Fruit fly (Drosophila melanogaster) whole organism, embryonic: ENCODE measurements around the gene CG8326.

ENCODE experiments used
- ATbp ChIP-seq: fragments of 200-800 bp; sonication (Bioruptor generic); optimal IDR thresholded peaks from 2 replicates; lab custom pipeline; 2017; ENCODE audit warnings: missing biosample characterization, mild to moderate bottlenecking, missing genetic modification characterization, missing genetic modification reagents
- Bgb ChIP-seq: fragments of 200-800 bp; sonication (Bioruptor generic); IDR thresholded peaks from 2 replicates; pipeline ENCODE4 v1.3.6; 2022; ENCODE audit warnings: missing biosample characterization, missing genetic modification characterization; ENCODE audit not compliant: partially characterized antibody
- Blimp-1 ChIP-seq: fragments of 200-800 bp; sonication (Bioruptor generic); optimal IDR thresholded peaks from 3 replicates; lab custom pipeline; 2018; ENCODE audit warnings: missing biosample characterization, missing genetic modification characterization, mild to moderate bottlenecking, moderate library complexity, missing genetic modification reagents
- C15 ChIP-seq: fragments of 200-800 bp; sonication (Bioruptor generic); IDR thresholded peaks from 3 replicates; pipeline ENCODE4 v1.3.6; 2022; ENCODE audit warnings: missing biosample characterization, missing genetic modification characterization
- CG10209 ChIP-seq: fragments of 200-800 bp; sonication (Bioruptor generic); optimal IDR thresholded peaks from 3 replicates; lab custom pipeline; 2017; ENCODE audit warnings: missing biosample characterization, mild to moderate bottlenecking, missing genetic modification characterization, missing genetic modification reagents
- CG13287 ChIP-seq: fragments of 200-800 bp; sonication (Bioruptor generic); IDR thresholded peaks from 2 replicates; pipeline ENCODE4 v1.3.6; 2022; ENCODE audit warnings: missing biosample characterization, missing genetic modification characterization; ENCODE audit not compliant: partially characterized antibody
- CG14014 ChIP-seq: fragments of 200-800 bp; sonication (Bioruptor generic); IDR thresholded peaks from 2 replicates; pipeline ENCODE4 v1.3.6; 2022; ENCODE audit warnings: missing biosample characterization, missing genetic modification characterization
- CG1602 ChIP-seq: fragments of 200-800 bp; sonication (Bioruptor generic); optimal IDR thresholded peaks from 3 replicates; lab custom pipeline; 2016; ENCODE audit warnings: missing biosample characterization, missing genetic modification characterization
- CG18619 ChIP-seq: fragments of 200-800 bp; sonication (Bioruptor generic); optimal IDR thresholded peaks from 3 replicates; lab custom pipeline; 2017; ENCODE audit warnings: missing biosample characterization, mild to moderate bottlenecking, missing genetic modification characterization
- CG2712 ChIP-seq: fragments of 200-800 bp; optimal IDR thresholded peaks from 3 replicates; lab custom pipeline; 2019; ENCODE audit warnings: missing biosample characterization, mild to moderate bottlenecking, missing genetic modification characterization, moderate library complexity
- CG4617 ChIP-seq: fragments of 200-800 bp; sonication (Bioruptor generic); optimal IDR thresholded peaks from 3 replicates; lab custom pipeline; 2016; ENCODE audit warnings: missing biosample characterization, missing genetic modification characterization, borderline replicate concordance
- CG7556 ChIP-seq: fragments of 200-800 bp; sonication (Bioruptor generic); optimal IDR thresholded peaks from 2 replicates; lab custom pipeline; 2017; ENCODE audit warnings: missing biosample characterization, mild to moderate bottlenecking, missing genetic modification characterization
- CG7987 ChIP-seq: fragments of 200-800 bp; sonication (Bioruptor generic); optimal IDR thresholded peaks from 2 replicates; lab custom pipeline; 2018; ENCODE audit warnings: missing biosample characterization, mild to moderate bottlenecking, missing genetic modification characterization, moderate library complexity
- CG8944 ChIP-seq: fragments of 200-800 bp; sonication (Bioruptor generic); optimal IDR thresholded peaks from 3 replicates; lab custom pipeline; 2016; ENCODE audit warnings: missing biosample characterization, missing genetic modification characterization
- CG9932 ChIP-seq: fragments of 200-800 bp; sonication (Bioruptor generic); IDR thresholded peaks from 2 replicates; pipeline ENCODE4 v1.3.6; 2022; ENCODE audit warnings: missing biosample characterization, missing genetic modification characterization
- D19A ChIP-seq: fragments of 200-800 bp; optimal IDR thresholded peaks from 3 replicates; lab custom pipeline; 2019; ENCODE audit warnings: missing biosample characterization, mild to moderate bottlenecking, missing genetic modification characterization, moderate library complexity
- Dip3 ChIP-seq: fragments of 200-800 bp; sonication (Bioruptor generic); optimal IDR thresholded peaks from 3 replicates; lab custom pipeline; 2016; ENCODE audit warnings: missing biosample characterization, missing genetic modification characterization
- Doc2 ChIP-seq: fragments of 200-800 bp; sonication (Bioruptor generic); IDR thresholded peaks from 2 replicates; pipeline ENCODE4 v1.3.6; 2022; ENCODE audit warnings: missing biosample characterization, missing genetic modification characterization
- Dref ChIP-seq: fragments of 200-800 bp; sonication (Bioruptor generic); IDR thresholded peaks from 2 replicates; pipeline ENCODE4 v1.3.6; 2022; ENCODE audit warnings: missing biosample characterization, missing genetic modification characterization
- Fer1 ChIP-seq: fragments of 200-800 bp; sonication (Bioruptor generic); optimal IDR thresholded peaks from 2 replicates; lab custom pipeline; 2017; ENCODE audit warnings: missing biosample characterization, mild to moderate bottlenecking, missing genetic modification characterization
- Hmx ChIP-seq: fragments of 200-800 bp; sonication (Bioruptor generic); optimal IDR thresholded peaks from 2 replicates; lab custom pipeline; 2016; ENCODE audit warnings: missing biosample characterization, missing genetic modification characterization
- Lim3 ChIP-seq: fragments of 200-800 bp; sonication (Bioruptor generic); IDR thresholded peaks from 2 replicates; pipeline ENCODE4 v1.3.6; 2022; ENCODE audit warnings: missing biosample characterization, missing genetic modification characterization
- Sox100B ChIP-seq: fragments of 200-800 bp; sonication (Bioruptor generic); optimal IDR thresholded peaks from 3 replicates; lab custom pipeline; 2018; ENCODE audit warnings: missing biosample characterization, mild to moderate bottlenecking, missing genetic modification characterization
- ara ChIP-seq: fragments of 200-800 bp; sonication (Bioruptor generic); IDR thresholded peaks from 2 replicates; pipeline ENCODE4 v1.3.6; 2022; ENCODE audit warnings: missing biosample characterization, missing genetic modification characterization
- chif ChIP-seq, 2 experiments: fragments of 200-800 bp; sonication (Bioruptor generic); optimal IDR thresholded peaks; 3 replicates each; lab custom pipeline; 2016; ENCODE audit warnings: missing biosample characterization in 2 of 2, missing genetic modification characterization in 2 of 2
- chinmo ChIP-seq: fragments of 200-800 bp; sonication (Bioruptor generic); IDR thresholded peaks from 4 replicates; pipeline ENCODE4 v1.3.6; 2022; ENCODE audit warnings: missing biosample characterization, missing genetic modification characterization; ENCODE audit not compliant: partially characterized antibody
- crol ChIP-seq: fragments of 200-800 bp; sonication (Bioruptor generic); IDR thresholded peaks from 2 replicates; pipeline ENCODE4 v1.3.6; 2022; ENCODE audit warnings: missing biosample characterization, missing genetic modification characterization
- eve ChIP-seq, 2 experiments: fragments of >200 bp; optimal IDR thresholded peaks; 2 replicates each; lab custom pipeline; 2017; ENCODE audit warnings: missing biosample characterization in 2 of 2, missing genetic modification characterization in 2 of 2
- fd102C ChIP-seq: fragments of 200-800 bp; sonication (Bioruptor generic); optimal IDR thresholded peaks from 2 replicates; lab custom pipeline; 2018; ENCODE audit warnings: missing biosample characterization, mild to moderate bottlenecking, missing genetic modification characterization, moderate library complexity
- lbe ChIP-seq: fragments of 200-800 bp; sonication (Bioruptor generic); optimal IDR thresholded peaks from 2 replicates; lab custom pipeline; 2016; ENCODE audit warnings: missing biosample characterization, mild to moderate bottlenecking, missing genetic modification characterization
- lilli ChIP-seq: fragments of 200-800 bp; sonication (Bioruptor generic); optimal IDR thresholded peaks from 3 replicates; lab custom pipeline; 2016; ENCODE audit warnings: missing biosample characterization, missing genetic modification characterization
- mirr ChIP-seq: fragments of 200-800 bp; sonication (Bioruptor generic); optimal IDR thresholded peaks from 3 replicates; lab custom pipeline; 2018; ENCODE audit warnings: missing biosample characterization, mild to moderate bottlenecking, missing genetic modification characterization
- p53 ChIP-seq: fragments of 200-800 bp; sonication (Bioruptor generic); optimal IDR thresholded peaks from 2 replicates; lab custom pipeline; 2016; ENCODE audit warnings: missing biosample characterization, missing genetic modification characterization
- pho ChIP-seq: fragments of 200-800 bp; sonication (Bioruptor generic); optimal IDR thresholded peaks from 2 replicates; lab custom pipeline; 2016; ENCODE audit warnings: missing biosample characterization, missing genetic modification characterization
- phol ChIP-seq: fragments of 200-800 bp; sonication (Bioruptor generic); optimal IDR thresholded peaks from 3 replicates; lab custom pipeline; 2018; ENCODE audit warnings: missing biosample characterization, mild to moderate bottlenecking, missing genetic modification characterization, moderate library complexity
- prd ChIP-seq, 3 experiments: fragments of >200 bp in 2 of 3; fragments of 200-800 bp in 1 of 3; sonication (Bioruptor generic) in 1 of 3; optimal IDR thresholded peaks in 2 of 3; IDR thresholded peaks in 1 of 3; 2 replicates in 2 of 3; 3 replicates in 1 of 3; pipeline versions ENCODE4 v1.3.6 to Lab custom; 2017 to 2022; ENCODE audit warnings: missing biosample characterization in 1 of 3, missing genetic modification characterization in 1 of 3
- pzg ChIP-seq: fragments of 200-800 bp; sonication (Bioruptor generic); optimal IDR thresholded peaks from 3 replicates; lab custom pipeline; 2018; ENCODE audit warnings: missing biosample characterization, mild to moderate bottlenecking, missing genetic modification characterization, moderate library complexity
- rib ChIP-seq: fragments of 200-800 bp; sonication (Bioruptor generic); IDR thresholded peaks from 2 replicates; pipeline ENCODE4 v1.3.6; 2022; ENCODE audit warnings: missing biosample characterization, missing genetic modification characterization
- row ChIP-seq: fragments of 200-800 bp; sonication (Bioruptor generic); IDR thresholded peaks from 3 replicates; pipeline ENCODE4 v1.3.6; 2022; ENCODE audit warnings: missing biosample characterization, missing genetic modification characterization
- sens ChIP-seq: fragments of 200-800 bp; sonication (Bioruptor generic); peaks from one replicate; lab custom pipeline; 2016; ENCODE audit warnings: missing biosample characterization, missing genetic modification characterization
- sens-2 ChIP-seq: fragments of 200-800 bp; sonication (Bioruptor generic); IDR thresholded peaks from 2 replicates; pipeline ENCODE4 v1.3.6; 2022; ENCODE audit warnings: missing biosample characterization, missing genetic modification characterization
- stwl ChIP-seq: fragments of 200-800 bp; sonication (Bioruptor generic); optimal IDR thresholded peaks from 3 replicates; lab custom pipeline; 2018; ENCODE audit warnings: missing biosample characterization, mild to moderate bottlenecking, missing genetic modification characterization, moderate library complexity
- trem ChIP-seq: fragments of 200-800 bp; optimal IDR thresholded peaks from 3 replicates; lab custom pipeline; 2019; ENCODE audit warnings: missing biosample characterization, mild to moderate bottlenecking, missing genetic modification characterization, moderate library complexity
- usp ChIP-seq: fragments of >200 bp; optimal IDR thresholded peaks from 2 replicates; lab custom pipeline; 2017; ENCODE audit warnings: missing biosample characterization, missing genetic modification characterization
- vvl ChIP-seq: fragments of 200-800 bp; sonication (Bioruptor generic); IDR thresholded peaks from 2 replicates; pipeline ENCODE4 v1.3.6; 2022; ENCODE audit warnings: missing biosample characterization, missing genetic modification characterization
- wdn ChIP-seq: fragments of 200-800 bp; sonication (Bioruptor generic); IDR thresholded peaks from 2 replicates; pipeline ENCODE4 v1.3.6; 2022; ENCODE audit warnings: missing biosample characterization, missing genetic modification characterization

CG8326 gene

dm6 chrX:17631996-17632612, 2.8 kb upstream of the CG8326 start, which contains the start of the genes corolla and ND-24 (continued):
- TF ChIP-seq usp = no peak
- TF ChIP-seq Dref (GFP tag; lab: Robert Waterston, UW) = peak; percentile 75
- TF ChIP-seq CG10209 (GFP tag; lab: Kevin White, UChicago) = peak; percentile 68
- TF ChIP-seq D19A (tag; lab: Kevin White, UChicago) = peak; percentile 37

- TF ChIP-seq rib (GFP tag; lab: Robert Waterston, UW) (no peak), CG8944 (no peak), CG18619 (GFP tag; lab: Kevin White, UChicago) (no peak), Blimp-1 (no peak), CG9932 (GFP tag; lab: Robert Waterston, UW) (no peak), CG1602 (no peak), Doc2 (no peak), Lim3 (GFP tag; lab: Robert Waterston, UW) (no peak), prd (optimal IDR thresholded peaks at IDR 0.05; lab: Kevin White, UChicago) (no peak), prd (GFP tag; IDR thresholded peaks at IDR 0.05; lab: Robert Waterston, UW) (no peak), vvl (GFP tag; lab: Robert Waterston, UW) (peak; percentile 69), eve (GFP tag; optimal IDR thresholded peaks at IDR 0.05; lab: Kevin White, UChicago) (no peak), Fer1 (GFP tag; lab: Kevin White, UChicago) (peak; percentile 9), CG13287 (GFP tag; lab: Robert Waterston, UW) (peak; percentile 29; the same call in 1 of the 2 replicates), CG4617 (GFP tag; lab: Kevin White, UChicago) (peak; percentile 64), C15 (GFP tag; lab: Robert Waterston, UW) (no peak), sens-2 (GFP tag; lab: Robert Waterston, UW) (no peak), Bgb (GFP tag; lab: Robert Waterston, UW) (peak; percentile 53; the same call in 1 of the 2 replicates), sens (GFP tag; lab: Kevin White, UChicago) (peak; percentile 77), phol (peak; percentile 14), stwl (tag; lab: Kevin White, UChicago) (peak; percentile 75), ATbp (GFP tag; lab: Kevin White, UChicago) (no peak), CG7987 (GFP tag; lab: Kevin White, UChicago) (peak; percentile 12), CG14014 (peak; percentile 29; the same call in 1 of the 2 replicates), p53 (GFP tag; lab: Kevin White, UChicago) (no peak), CG7556 (no peak), crol (no peak), Sox100B (GFP tag; lab: Kevin White, UChicago) (no peak), ara (GFP tag; lab: Robert Waterston, UW) (no peak), chinmo (GFP tag; lab: Robert Waterston, UW) (no peak), pho (GFP tag; lab: Kevin White, UChicago) (no peak), mirr (GFP tag; lab: Kevin White, UChicago) (no peak), CG2712 (tag; lab: Kevin White, UChicago) (peak; percentile 40), trem (tag; lab: Kevin White, UChicago) (peak; percentile 7), Dip3 (GFP tag; lab: Kevin White, UChicago) (no peak), chif (GFP tag; optimal IDR thresholded peaks at IDR 0.05; lab: Kevin White, UChicago) (no peak), lbe (GFP tag; lab: Kevin White, UChicago) (no peak), fd102C (GFP tag; lab: Kevin White, UChicago) (no peak), Hmx (GFP tag; lab: Kevin White, UChicago) (no peak), pzg (peak; percentile 69), lilli (GFP tag; lab: Kevin White, UChicago) (peak; percentile 20), wdn (GFP tag; lab: Robert Waterston, UW) (no peak), row (GFP tag; lab: Robert Waterston, UW) (peak; percentile 40; the same call in 2 of the 3 replicates)
These were observed 2.0 kb downstream of the CG8326 start, which contains the start of gene stas for dm6 chrX:17627090-17627992. Gene stas (minus strand): TSS chrX:17627895.
